Worm (Caenorhabditis elegans): Measurements from ENCODE around the gene F48F7.3.

The F48F7.3 gene

DNA sequence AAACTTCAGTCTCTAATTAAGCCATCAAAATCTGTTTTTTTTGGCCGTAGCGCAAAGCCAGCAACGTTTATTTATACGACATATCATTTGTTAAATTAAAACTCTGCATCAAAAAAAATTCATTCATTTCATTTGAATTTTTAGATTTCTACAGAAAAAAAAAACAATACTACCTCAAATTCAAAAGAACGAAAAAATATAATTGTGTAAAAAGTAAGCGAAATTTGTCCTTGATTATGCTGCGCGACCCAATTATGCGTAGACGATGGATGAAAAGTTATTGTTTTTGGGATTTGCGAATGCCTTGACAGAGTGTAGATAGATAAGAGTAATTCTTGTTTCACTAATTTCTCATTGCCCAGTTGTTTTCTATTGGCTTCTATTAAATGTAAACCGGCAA lies at the start of gene F48F7.3:
Gene F48F7.3, plus strand, starts transcription at position 301 of the 400 bp plus-strand sequence.
- TF ChIP-seq dmd-4 (tag; optimal IDR thresholded peaks at IDR 0.05) (no peak), nhr-77 (tag; optimal IDR thresholded peaks at IDR 0.05) (no peak), nhr-21 (tag; optimal IDR thresholded peaks at IDR 0.05) (no peak), nhr-11 (tag; optimal IDR thresholded peaks at IDR 0.05) (no peak), snpc-4 (tag; optimal IDR thresholded peaks at IDR 0.05) (no peak), unc-62 (GFP tag; optimal IDR thresholded peaks at IDR 0.05) (no peak), fos-1 (tag; optimal IDR thresholded peaks at IDR 0.05) (no peak), nhr-12 (tag; optimal IDR thresholded peaks at IDR 0.05) (no peak), nhr-237 (tag; optimal IDR thresholded peaks at IDR 0.05) (no peak), unc-39 (tag; optimal IDR thresholded peaks at IDR 0.05) (no peak), nhr-10 (tag; optimal IDR thresholded peaks at IDR 0.05) (no peak), lin-13 (GFP tag; optimal IDR thresholded peaks at IDR 0.05) (no peak), aly-2 (tag; optimal IDR thresholded peaks at IDR 0.05) (no peak), lin-39 (tag; optimal IDR thresholded peaks at IDR 0.05) (no peak), nhr-23 (tag; optimal IDR thresholded peaks at IDR 0.05) (no peak), sma-3 (GFP tag; optimal IDR thresholded peaks at IDR 0.05) (no peak), egl-27 (tag; optimal IDR thresholded peaks at IDR 0.05) (no peak), ceh-16 (tag; optimal IDR thresholded peaks at IDR 0.05) (no peak), zag-1 (tag; optimal IDR thresholded peaks at IDR 0.05) (no peak), ztf-11 (tag; optimal IDR thresholded peaks at IDR 0.05) (no peak)

DNA sequence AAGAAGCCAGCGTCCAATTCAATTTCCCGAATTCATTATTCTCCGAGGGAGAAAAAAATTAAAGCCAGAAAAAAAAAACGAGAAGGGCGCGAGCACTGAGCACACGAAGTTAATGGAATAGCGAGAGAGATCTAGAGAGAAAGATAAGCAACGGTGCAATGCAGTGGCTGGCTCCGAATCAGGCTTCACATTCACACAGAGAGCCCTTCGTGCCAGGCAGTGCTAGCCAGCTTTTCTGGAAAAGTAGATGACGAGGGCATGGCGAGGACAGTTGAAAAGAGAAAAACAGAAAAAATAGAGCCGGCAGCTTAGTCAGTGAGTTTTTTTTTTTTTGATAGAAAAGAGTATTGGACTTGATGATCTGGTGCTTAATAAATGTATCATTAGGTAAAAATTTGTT lies 49.7 kb upstream of the F48F7.3 start:
- TF ChIP-seq nhr-23 (tag; optimal IDR thresholded peaks at IDR 0.05) (no peak), crh-2 (tag; optimal IDR thresholded peaks at IDR 0.05) (no peak), lsy-2 (tag; optimal IDR thresholded peaks at IDR 0.05) (peak in 1 of 2 experiments; percentile 25), lin-11 (tag; optimal IDR thresholded peaks at IDR 0.05) (peak; percentile 62)

DNA sequence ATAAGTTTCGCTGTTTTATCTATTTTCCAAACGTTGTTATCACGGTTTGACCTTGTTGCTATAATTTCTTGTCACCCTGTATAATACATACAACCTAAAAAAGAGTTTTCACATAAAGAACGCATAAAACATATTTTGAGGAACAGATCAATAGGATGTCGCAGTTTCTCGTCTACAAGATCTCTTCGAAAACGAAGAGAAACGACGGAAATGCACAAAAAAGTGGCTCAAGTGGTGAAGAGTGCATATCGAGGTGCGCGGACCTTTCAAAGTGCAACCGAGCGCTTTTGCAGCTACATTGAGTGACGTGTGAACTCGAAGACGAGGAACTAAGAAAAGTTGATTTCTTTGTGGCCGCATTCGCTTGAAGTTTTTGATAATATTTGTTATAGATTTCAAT lies 49.0 kb upstream of the F48F7.3 start, which contains the start of gene Y26E6A.2:
Gene Y26E6A.2, minus strand, starts transcription at position 101 of the 400 bp plus-strand sequence.
- TF ChIP-seq skn-1 (tag; optimal IDR thresholded peaks at IDR 0.05) = no peak
- no peak for TF ChIP-seq ztf-11 (tag; optimal IDR thresholded peaks at IDR 0.05)
- no peak for TF ChIP-seq nhr-25 (tag; optimal IDR thresholded peaks at IDR 0.05)
- TF ChIP-seq blmp-1 (tag; optimal IDR thresholded peaks at IDR 0.05; ENCODE audit: insufficient read depth) = no peak

DNA sequence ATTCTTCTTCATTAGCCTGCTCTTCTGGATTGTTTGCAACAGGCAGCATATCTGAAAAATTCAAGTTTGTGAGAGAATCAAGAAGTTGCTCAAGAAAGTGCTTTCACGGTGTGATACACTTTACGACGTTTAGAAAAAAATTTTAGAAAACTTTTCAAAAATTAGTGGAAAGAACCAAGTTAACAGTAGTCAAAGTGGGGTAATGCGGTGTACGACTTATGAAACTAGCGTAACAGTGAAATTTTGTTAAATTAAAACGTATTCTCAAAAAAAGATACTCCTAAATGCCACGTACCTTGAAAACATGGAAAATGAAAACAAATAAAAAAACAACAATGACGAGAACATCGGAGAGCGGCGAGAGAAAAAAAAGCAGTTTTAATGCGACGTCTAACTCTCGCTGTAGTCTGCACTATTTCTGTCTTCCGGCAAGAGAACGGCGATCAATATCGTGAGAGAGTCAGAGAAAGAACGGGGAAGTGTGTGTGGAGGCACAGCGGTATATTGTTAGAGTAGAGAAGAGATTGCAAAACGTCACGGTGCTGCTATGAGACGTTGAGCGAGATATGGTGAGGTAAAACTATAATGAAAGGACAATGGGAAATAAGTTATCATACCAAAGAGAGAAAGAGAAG lies 46.1 kb upstream of the F48F7.3 start, which contains the start of gene ekl-5:
Gene ekl-5, minus strand, starts transcription at position 51 of the 635 bp plus-strand sequence.
- peak; percentile 70 for TF ChIP-seq F13H6.1 (tag; optimal IDR thresholded peaks at IDR 0.05)
- peak; percentile 78 for TF ChIP-seq sma-9 (GFP tag; optimal IDR thresholded peaks at IDR 0.05)
- no peak for TF ChIP-seq sma-9 (tag; optimal IDR thresholded peaks at IDR 0.05)
- peak; percentile 61 for TF ChIP-seq egl-27 (tag; optimal IDR thresholded peaks at IDR 0.05)
- peak; percentile 70 for TF ChIP-seq unc-55 (GFP tag; optimal IDR thresholded peaks at IDR 0.05)
- peak; percentile 76 for TF ChIP-seq C34F6.9 (tag; optimal IDR thresholded peaks at IDR 0.05)
- peak; percentile 55 for TF ChIP-seq nhr-6 (tag; optimal IDR thresholded peaks at IDR 0.05)
- TF ChIP-seq nhr-129 (tag; optimal IDR thresholded peaks at IDR 0.05) = peak; percentile 52
- TF ChIP-seq nhr-21 (tag; optimal IDR thresholded peaks at IDR 0.05) = peak; percentile 2
- peak; percentile 1 for TF ChIP-seq ceh-16 (tag; optimal IDR thresholded peaks at IDR 0.05)
- TF ChIP-seq nhr-25 (tag; optimal IDR thresholded peaks at IDR 0.05) = peak; percentile 50
- TF ChIP-seq nhr-10 (tag; optimal IDR thresholded peaks at IDR 0.05) = no peak
- peak; percentile 87 for TF ChIP-seq fos-1 (tag; optimal IDR thresholded peaks at IDR 0.05)
- no peak for TF ChIP-seq mbf-1 (tag; optimal IDR thresholded peaks at IDR 0.05)
- TF ChIP-seq nhr-23 (tag; optimal IDR thresholded peaks at IDR 0.05) = no peak
- TF ChIP-seq sma-3 (GFP tag; optimal IDR thresholded peaks at IDR 0.05) = peak; percentile 58
- peak; percentile 80 for TF ChIP-seq crh-2 (tag; optimal IDR thresholded peaks at IDR 0.05)
- TF ChIP-seq lsy-2 (tag; optimal IDR thresholded peaks at IDR 0.05) = peak in 1 of 2 experiments; percentile 65
- no peak for TF ChIP-seq unc-62 (GFP tag; optimal IDR thresholded peaks at IDR 0.05)

DNA sequence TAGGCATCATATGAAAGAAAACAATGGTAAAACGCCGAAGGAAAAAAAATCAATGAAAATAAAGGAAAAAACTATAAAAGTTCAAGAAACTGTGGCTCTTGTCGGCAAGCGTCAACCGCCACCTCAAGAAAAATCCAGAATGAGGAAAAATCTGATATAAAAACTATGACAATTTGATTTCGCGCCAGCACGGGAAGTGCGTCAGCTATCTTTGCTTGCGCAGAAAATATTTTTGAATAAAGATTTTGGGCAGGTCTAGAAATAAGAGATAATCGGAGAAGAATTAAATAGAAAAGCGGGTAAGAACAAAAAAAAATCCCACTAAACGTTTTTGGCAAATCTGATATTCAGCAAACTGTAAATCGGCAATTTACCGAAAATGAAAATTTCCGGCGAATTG lies 45.2 kb upstream of the F48F7.3 start:
- no peak for TF ChIP-seq ceh-82 (tag; optimal IDR thresholded peaks at IDR 0.05)
- TF ChIP-seq nhr-10 (tag; optimal IDR thresholded peaks at IDR 0.05) = no peak
- TF ChIP-seq mbf-1 (tag; optimal IDR thresholded peaks at IDR 0.05) = no peak
- peak; percentile 46 for TF ChIP-seq unc-55 (GFP tag; optimal IDR thresholded peaks at IDR 0.05)
- TF ChIP-seq gmeb-1 (tag; optimal IDR thresholded peaks at IDR 0.05) = peak; percentile 6
- no peak for TF ChIP-seq unc-39 (tag; optimal IDR thresholded peaks at IDR 0.05)
- TF ChIP-seq blmp-1 (tag; optimal IDR thresholded peaks at IDR 0.05; ENCODE audit: insufficient read depth) = no peak
- TF ChIP-seq nhr-6 (tag; optimal IDR thresholded peaks at IDR 0.05) = no peak
- peak in 1 of 2 experiments; percentile 46 for TF ChIP-seq lsy-2 (tag; optimal IDR thresholded peaks at IDR 0.05)
- peak; percentile 16 for TF ChIP-seq crh-2 (tag; optimal IDR thresholded peaks at IDR 0.05)

Measured in whole organism, L2 larva.